Worm (Caenorhabditis elegans) whole organism, mixed stage, embryonic: Measurements from ENCODE around the gene F14H3.4.

Experiments
- M03D4.4 ChIP-seq: sonication (generic microtip); optimal IDR thresholded peaks from 2 replicates; lab custom pipeline; 2017; ENCODE audit warnings: mild to moderate bottlenecking, missing genetic modification characterization, missing compliant biosample characterization
- bed-3 ChIP-seq: fragments of 200-800 bp; sonication (Bioruptor generic); optimal IDR thresholded peaks from 3 replicates; lab custom pipeline; 2018; ENCODE audit warnings: mild to moderate bottlenecking, missing genetic modification characterization, moderate library complexity, missing compliant biosample characterization
- ceh-39 ChIP-seq: fragments of 150-350 bp; optimal IDR thresholded peaks from 2 replicates; lab custom pipeline; 2014; ENCODE audit warnings: missing biosample characterization, missing genetic modification characterization
- ceh-43 ChIP-seq: fragments of 200-800 bp; sonication (Bioruptor generic); optimal IDR thresholded peaks from 2 replicates; lab custom pipeline; 2018; ENCODE audit warnings: mild to moderate bottlenecking, missing genetic modification characterization, moderate library complexity, missing compliant biosample characterization
- ceh-83 ChIP-seq: fragments of 200-800 bp; sonication (Bioruptor generic); optimal IDR thresholded peaks from 2 replicates; lab custom pipeline; 2018; ENCODE audit warnings: mild to moderate bottlenecking, missing genetic modification characterization, missing compliant biosample characterization
- ces-1 ChIP-seq: fragments of 150-350 bp; optimal IDR thresholded peaks from 2 replicates; lab custom pipeline; 2014; ENCODE audit warnings: missing biosample characterization, missing genetic modification reagents, missing genetic modification characterization
- cnd-1 ChIP-seq: fragments of 200-800 bp; sonication (Bioruptor generic); optimal IDR thresholded peaks from 2 replicates; lab custom pipeline; 2018; ENCODE audit warnings: mild to moderate bottlenecking, missing genetic modification characterization, missing compliant biosample characterization
- elt-1 ChIP-seq: sonication (generic microtip); optimal IDR thresholded peaks from 2 replicates; lab custom pipeline; 2017; ENCODE audit warnings: missing genetic modification characterization, mild to moderate bottlenecking, missing compliant biosample characterization, antibody characterized with exemption, moderate library complexity, borderline replicate concordance; ENCODE audit not compliant: insufficient read depth
- elt-3 ChIP-seq: fragments of 150-350 bp; optimal IDR thresholded peaks from 2 replicates; lab custom pipeline; 2014; ENCODE audit warnings: missing biosample characterization, missing genetic modification characterization
- flh-1 ChIP-seq: fragments of 200-800 bp; sonication (Bioruptor generic); optimal IDR thresholded peaks from 2 replicates; lab custom pipeline; 2018; ENCODE audit warnings: mild to moderate bottlenecking, missing genetic modification characterization, moderate library complexity, missing compliant biosample characterization
- ham-2 ChIP-seq: fragments of 200-800 bp; sonication (Bioruptor generic); optimal IDR thresholded peaks from 2 replicates; lab custom pipeline; 2018; ENCODE audit warnings: mild to moderate bottlenecking, missing genetic modification characterization, missing compliant biosample characterization
- hlh-1 ChIP-seq: fragments of 150-350 bp; optimal IDR thresholded peaks from 2 replicates; lab custom pipeline; 2014; ENCODE audit warnings: missing biosample characterization, missing genetic modification reagents, missing genetic modification characterization
- lin-13 ChIP-seq: fragments of 150-350 bp; optimal IDR thresholded peaks from 2 replicates; lab custom pipeline; 2014; ENCODE audit warnings: missing biosample characterization, missing genetic modification characterization
- lin-32 ChIP-seq: fragments of 200-800 bp; sonication (Bioruptor generic); optimal IDR thresholded peaks from 2 replicates; lab custom pipeline; 2018; ENCODE audit warnings: mild to moderate bottlenecking, missing genetic modification characterization, missing compliant biosample characterization
- lsy-2 ChIP-seq: fragments of 150-350 bp; optimal IDR thresholded peaks from 2 replicates; lab custom pipeline; 2014; ENCODE audit warnings: missing biosample characterization, missing genetic modification characterization
- mab-5 ChIP-seq: fragments of 150-350 bp; optimal IDR thresholded peaks from 2 replicates; lab custom pipeline; 2014; ENCODE audit warnings: missing biosample characterization, missing genetic modification characterization
- mep-1 ChIP-seq: fragments of 150-350 bp; optimal IDR thresholded peaks from 2 replicates; lab custom pipeline; 2017; ENCODE audit warnings: missing biosample characterization, missing genetic modification reagents, missing genetic modification characterization, inconsistent platforms
- mls-2 ChIP-seq: sonication (generic microtip); optimal IDR thresholded peaks from 2 replicates; lab custom pipeline; 2016; ENCODE audit warnings: mild to moderate bottlenecking, missing genetic modification characterization, moderate library complexity, missing compliant biosample characterization
- nhr-12 ChIP-seq: fragments of 150-350 bp; optimal IDR thresholded peaks from 2 replicates; lab custom pipeline; 2014; ENCODE audit warnings: missing biosample characterization, missing genetic modification characterization
- nhr-237 ChIP-seq: fragments of 150-350 bp; optimal IDR thresholded peaks from 2 replicates; lab custom pipeline; 2014; ENCODE audit warnings: missing biosample characterization, missing genetic modification characterization
- nhr-76 ChIP-seq: sonication (generic microtip); optimal IDR thresholded peaks from 2 replicates; lab custom pipeline; 2017; ENCODE audit warnings: missing biosample characterization, missing genetic modification characterization
- pha-4 ChIP-seq: fragments of 150-350 bp; optimal IDR thresholded peaks from 2 replicates; lab custom pipeline; 2018; ENCODE audit warnings: missing biosample characterization, missing genetic modification reagents, missing genetic modification characterization
- sem-2 ChIP-seq: fragments of 200-800 bp; sonication (Bioruptor generic); optimal IDR thresholded peaks from 2 replicates; lab custom pipeline; 2018; ENCODE audit warnings: mild to moderate bottlenecking, missing genetic modification characterization, missing compliant biosample characterization
- snpc-4 ChIP-seq: fragments of 150-350 bp; optimal IDR thresholded peaks from 2 replicates; lab custom pipeline; 2014; ENCODE audit warnings: missing biosample characterization, missing genetic modification characterization
- sptf-1 ChIP-seq: sonication (generic microtip); optimal IDR thresholded peaks from 2 replicates; lab custom pipeline; 2017; ENCODE audit warnings: mild to moderate bottlenecking, missing genetic modification characterization, moderate library complexity, missing compliant biosample characterization
- tbx-8 ChIP-seq: fragments of 200-800 bp; sonication (Bioruptor generic); optimal IDR thresholded peaks from 2 replicates; lab custom pipeline; 2018; ENCODE audit warnings: mild to moderate bottlenecking, missing genetic modification characterization, moderate library complexity, missing compliant biosample characterization
- unc-120 ChIP-seq: sonication (generic microtip); optimal IDR thresholded peaks from 2 replicates; lab custom pipeline; 2017; ENCODE audit warnings: missing genetic modification characterization, missing compliant biosample characterization; ENCODE audit not compliant: poor library complexity, severe bottlenecking
- unc-62 ChIP-seq: fragments of 150-350 bp; optimal IDR thresholded peaks from 2 replicates; lab custom pipeline; 2014; ENCODE audit warnings: missing biosample characterization, missing genetic modification reagents, missing genetic modification characterization
- zip-8 ChIP-seq: fragments of 150-350 bp; optimal IDR thresholded peaks from 2 replicates; lab custom pipeline; 2014; ENCODE audit warnings: missing biosample characterization, missing genetic modification characterization

Gene F14H3.4

ce11 chrV:16015652-16016051 lies 39.2 kb downstream of the F14H3.4 start, which contains the start of gene str-232:
str-232 (minus strand) TSS chrV:16015752.
- no peak for TF ChIP-seq unc-120 (tag; lab: Kevin White, UChicago)
- no peak for TF ChIP-seq snpc-4 (tag; lab: Kevin White, UChicago)
- TF ChIP-seq sptf-1 (tag; lab: Kevin White, UChicago), result no peak
- TF ChIP-seq mep-1, result no peak
- no peak for TF ChIP-seq ceh-83 (GFP tag; lab: Kevin White, UChicago)

ce11 chrV:16009564-16009963 lies 45.3 kb downstream of the F14H3.4 start, which contains the start of gene str-233:
str-233 (minus strand) TSS chrV:16009664.
- TF ChIP-seq ces-1 (no peak), ceh-83 (GFP tag; lab: Kevin White, UChicago) (no peak), snpc-4 (tag; lab: Kevin White, UChicago) (no peak), zip-8 (tag; lab: Kevin White, UChicago) (no peak), ceh-39 (no peak), bed-3 (GFP tag; lab: Kevin White, UChicago) (no peak), mab-5 (tag; lab: Kevin White, UChicago) (no peak), nhr-12 (no peak), elt-3 (tag; lab: Kevin White, UChicago) (no peak), flh-1 (GFP tag; lab: Kevin White, UChicago) (no peak), nhr-76 (tag; lab: Kevin White, UChicago) (no peak), elt-1 (tag; lab: Kevin White, UChicago) (no peak), lsy-2 (no peak), mls-2 (no peak), M03D4.4 (tag; lab: Kevin White, UChicago) (no peak), unc-120 (tag; lab: Kevin White, UChicago) (no peak)

- TF ChIP-seq ces-1 (no peak), nhr-237 (tag; lab: Kevin White, UChicago) (no peak), elt-1 (tag; lab: Kevin White, UChicago) (no peak), unc-120 (tag; lab: Kevin White, UChicago) (no peak), ceh-43 (GFP tag; lab: Kevin White, UChicago) (no peak), tbx-8 (GFP tag; lab: Kevin White, UChicago) (no peak), pha-4 (tag; lab: Kevin White, UChicago) (no peak), lin-32 (GFP tag; lab: Kevin White, UChicago) (no peak), lin-13 (no peak), zip-8 (tag; lab: Kevin White, UChicago) (no peak), nhr-12 (no peak), unc-62 (GFP tag; lab: Kevin White, UChicago) (no peak), hlh-1 (tag; lab: Kevin White, UChicago) (no peak), mep-1 (no peak), mab-5 (tag; lab: Kevin White, UChicago) (no peak), sem-2 (no peak), cnd-1 (tag; lab: Kevin White, UChicago) (no peak), ceh-39 (no peak), ham-2 (no peak)
Observed at ce11 chrV:16007505-16007904, 47.4 kb downstream of the F14H3.4 start, which contains the start of gene str-231. str-231 (minus strand) TSS chrV:16007605.
